Worm (Caenorhabditis elegans) whole organism, L4 larva: ENCODE data around the gene F22F7.3.

ENCODE experiments used
- F37D6.2 ChIP-seq: sonication (generic microtip); optimal IDR thresholded peaks from 2 replicates; lab custom pipeline; 2016; ENCODE audit warnings: mild to moderate bottlenecking, missing genetic modification characterization, missing compliant biosample characterization
- F49E8.2 ChIP-seq: sonication (generic microtip); optimal IDR thresholded peaks from 2 replicates; lab custom pipeline; 2016; ENCODE audit warnings: missing compliant biosample characterization, mild to moderate bottlenecking, missing genetic modification characterization, borderline replicate concordance
- R02D3.7 ChIP-seq: fragments of 150-350 bp; sonication (generic microtip); optimal IDR thresholded peaks from 3 replicates; lab custom pipeline; 2014; ENCODE audit warnings: missing biosample characterization, missing genetic modification characterization
- Y75B8A.6 ChIP-seq: fragments of 200-800 bp; sonication (Bioruptor generic); IDR thresholded peaks from 2 replicates; pipeline ENCODE4 v1.3.6; 2022; ENCODE audit warnings: missing genetic modification reagents, missing genetic modification characterization, missing compliant biosample characterization
- ZK546.5 ChIP-seq, 2 experiments: sonication (generic microtip); optimal IDR thresholded peaks; 2 replicates each; lab custom pipeline; 2017; ENCODE audit warnings: missing biosample characterization in 2 of 2, missing genetic modification characterization in 2 of 2
- ama-1 ChIP-seq: fragments of 150-350 bp; optimal IDR thresholded peaks from 2 replicates; lab custom pipeline; 2014; ENCODE audit warnings: inconsistent platforms, mixed read lengths
- ceh-62 ChIP-seq: sonication (generic microtip); optimal IDR thresholded peaks from 2 replicates; lab custom pipeline; 2017; ENCODE audit warnings: missing biosample characterization, missing genetic modification characterization
- ces-1 ChIP-seq: fragments of 150-350 bp; sonication (generic microtip); optimal IDR thresholded peaks from 4 replicates; lab custom pipeline; 2014; ENCODE audit warnings: missing biosample characterization, missing genetic modification reagents, missing genetic modification characterization
- daf-12 ChIP-seq: fragments of 150-350 bp; optimal IDR thresholded peaks from 2 replicates; lab custom pipeline; 2014; ENCODE audit warnings: missing biosample characterization, missing genetic modification reagents, missing genetic modification characterization
- daf-16 ChIP-seq, 3 experiments: sonication (generic microtip); optimal IDR thresholded peaks; 2 replicates each; lab custom pipeline; 2016 to 2017; ENCODE audit warnings: missing genetic modification characterization in 3 of 3, missing genetic modification reagents in 3 of 3, mild to moderate bottlenecking in 2 of 3, missing compliant biosample characterization in 2 of 3, missing biosample characterization in 1 of 3, moderate library complexity in 1 of 3
- dmd-8 ChIP-seq: fragments of 200-800 bp; sonication (Bioruptor generic); IDR thresholded peaks from 2 replicates; pipeline ENCODE4 v1.3.6; 2022; ENCODE audit warnings: missing genetic modification characterization, missing compliant biosample characterization
- dmd-9 ChIP-seq: fragments of 200-800 bp; sonication (Bioruptor generic); IDR thresholded peaks from 2 replicates; pipeline ENCODE4 v1.3.6; 2022; ENCODE audit warnings: missing genetic modification reagents, missing genetic modification characterization, missing compliant biosample characterization
- dpl-1 ChIP-seq: fragments of 150-350 bp; optimal IDR thresholded peaks from 2 replicates; lab custom pipeline; 2014; ENCODE audit warnings: missing biosample characterization, missing genetic modification reagents, missing genetic modification characterization
- egl-27 ChIP-seq: sonication (generic microtip); optimal IDR thresholded peaks from 3 replicates; lab custom pipeline; 2017; ENCODE audit warnings: missing biosample characterization, missing genetic modification reagents, missing genetic modification characterization
- hif-1 ChIP-seq, 2 experiments: sonication (generic microtip); optimal IDR thresholded peaks; 2 replicates each; lab custom pipeline; 2016 to 2017; ENCODE audit warnings: missing compliant biosample characterization in 2 of 2, missing genetic modification characterization in 2 of 2, missing genetic modification reagents in 2 of 2, missing genotype in 2 of 2, mild to moderate bottlenecking in 1 of 2
- hlh-11 ChIP-seq: fragments of 200-800 bp; sonication (Bioruptor generic); optimal IDR thresholded peaks from 2 replicates; lab custom pipeline; 2018; ENCODE audit warnings: mild to moderate bottlenecking, missing genetic modification characterization, missing compliant biosample characterization
- hmg-1.1 ChIP-seq: fragments of 200-800 bp; sonication (Bioruptor generic); IDR thresholded peaks from 2 replicates; pipeline ENCODE4 v1.3.6; 2022; ENCODE audit warnings: missing genetic modification reagents, missing genetic modification characterization, missing compliant biosample characterization
- lim-7 ChIP-seq: fragments of 200-800 bp; sonication (Bioruptor generic); IDR thresholded peaks from 2 replicates; pipeline ENCODE4 v1.3.6; 2022; ENCODE audit warnings: missing genetic modification characterization, missing compliant biosample characterization
- lin-1 ChIP-seq: fragments of 200-800 bp; sonication (Bioruptor generic); IDR thresholded peaks from 2 replicates; pipeline ENCODE4 v1.3.6; 2022; ENCODE audit warnings: missing genetic modification reagents, missing genetic modification characterization, missing compliant biosample characterization
- lin-13 ChIP-seq: fragments of 150-350 bp; optimal IDR thresholded peaks from 2 replicates; lab custom pipeline; 2014; ENCODE audit warnings: missing biosample characterization, missing genetic modification reagents, missing genetic modification characterization
- lin-29 ChIP-seq: fragments of 200-800 bp; sonication (Bioruptor generic); IDR thresholded peaks from 2 replicates; pipeline ENCODE4 v1.3.6; 2022; ENCODE audit warnings: missing genetic modification reagents, missing genetic modification characterization, missing compliant biosample characterization
- lin-39 ChIP-seq: fragments of 150-350 bp; optimal IDR thresholded peaks from 2 replicates; lab custom pipeline; 2014; ENCODE audit warnings: missing biosample characterization, missing genetic modification reagents, missing genetic modification characterization
- lsy-2 ChIP-seq, 2 experiments: fragments of 150-350 bp in 1 of 2; sonication (generic microtip) in 1 of 2; optimal IDR thresholded peaks; 2 replicates each; lab custom pipeline; 2014 to 2017; ENCODE audit warnings: missing biosample characterization in 2 of 2, missing genetic modification characterization in 2 of 2
- madf-9 ChIP-seq: fragments of 200-800 bp; sonication (Bioruptor generic); conservative IDR thresholded peaks from 2 replicates; pipeline ENCODE4 v1.3.6; 2022; ENCODE audit warnings: missing genetic modification reagents, missing genetic modification characterization, missing compliant biosample characterization
- nhr-11 ChIP-seq: fragments of 150-350 bp; optimal IDR thresholded peaks from 2 replicates; lab custom pipeline; 2014; ENCODE audit warnings: missing biosample characterization, missing genetic modification characterization
- nhr-25 ChIP-seq: sonication (generic microtip); optimal IDR thresholded peaks from 2 replicates; lab custom pipeline; 2017; ENCODE audit warnings: missing genetic modification characterization, mild to moderate bottlenecking, missing compliant biosample characterization, antibody characterized with exemption, moderate library complexity, borderline replicate concordance; ENCODE audit not compliant: insufficient read depth
- nhr-28 ChIP-seq: fragments of 150-350 bp; optimal IDR thresholded peaks from 2 replicates; lab custom pipeline; 2014; ENCODE audit warnings: missing biosample characterization, missing genetic modification characterization
- nhr-6 ChIP-seq: fragments of 150-350 bp; optimal IDR thresholded peaks from 2 replicates; lab custom pipeline; 2014; ENCODE audit warnings: missing biosample characterization, missing genetic modification characterization
- nhr-76 ChIP-seq: fragments of 150-350 bp; optimal IDR thresholded peaks from 2 replicates; lab custom pipeline; 2014; ENCODE audit warnings: missing biosample characterization, missing genetic modification characterization
- php-3 ChIP-seq: fragments of 200-800 bp; sonication (Bioruptor generic); IDR thresholded peaks from 2 replicates; pipeline ENCODE4 v1.3.6; 2022; ENCODE audit warnings: missing genetic modification reagents, missing genetic modification characterization, missing compliant biosample characterization
- pqm-1 ChIP-seq: sonication (generic microtip); optimal IDR thresholded peaks from 2 replicates; lab custom pipeline; 2017; ENCODE audit warnings: missing biosample characterization, missing genetic modification characterization
- sdz-12 ChIP-seq: fragments of 200-800 bp; sonication (Bioruptor generic); optimal IDR thresholded peaks from 2 replicates; lab custom pipeline; 2018; ENCODE audit warnings: mild to moderate bottlenecking, missing genetic modification characterization, missing compliant biosample characterization
- set-16 ChIP-seq: fragments of 200-800 bp; sonication (Bioruptor generic); IDR thresholded peaks from 2 replicates; pipeline ENCODE4 v1.3.6; 2022; ENCODE audit warnings: missing genetic modification reagents, missing genetic modification characterization, missing compliant biosample characterization
- snpc-1.2 ChIP-seq: fragments of 200-800 bp; sonication (Bioruptor generic); IDR thresholded peaks from 2 replicates; pipeline ENCODE4 v1.3.6; 2022; ENCODE audit warnings: missing genetic modification reagents, missing genetic modification characterization, missing compliant biosample characterization
- snpc-4 ChIP-seq: fragments of 150-350 bp; optimal IDR thresholded peaks from 2 replicates; lab custom pipeline; 2014; ENCODE audit warnings: missing biosample characterization, missing genetic modification characterization
- spr-1 ChIP-seq: sonication (generic microtip); optimal IDR thresholded peaks from 2 replicates; lab custom pipeline; 2016; ENCODE audit warnings: mild to moderate bottlenecking, missing genetic modification characterization, missing compliant biosample characterization
- unc-39 ChIP-seq: sonication (generic microtip); optimal IDR thresholded peaks from 2 replicates; lab custom pipeline; 2017; ENCODE audit warnings: missing biosample characterization, missing genetic modification characterization
- zfp-3 ChIP-seq: fragments of 200-800 bp; sonication (Bioruptor generic); conservative IDR thresholded peaks from 2 replicates; pipeline ENCODE4 v1.3.6; 2022; ENCODE audit warnings: missing genetic modification reagents, missing genetic modification characterization, missing compliant biosample characterization
- zip-11 ChIP-seq: fragments of 200-800 bp; sonication (Bioruptor generic); IDR thresholded peaks from 2 replicates; pipeline ENCODE4 v1.3.6; 2022; ENCODE audit warnings: missing genetic modification characterization, missing compliant biosample characterization
- ztf-11 ChIP-seq: fragments of 150-350 bp; optimal IDR thresholded peaks from 2 replicates; lab custom pipeline; 2014; ENCODE audit warnings: missing biosample characterization, missing genetic modification characterization
- ztf-7 ChIP-seq: fragments of 150-350 bp; optimal IDR thresholded peaks from 2 replicates; lab custom pipeline; 2014; ENCODE audit warnings: missing biosample characterization, missing genetic modification characterization

F22F7.3 gene

ce11 chrV:2153274-2153673, 42.8 kb downstream of the F22F7.3 start, which contains the start of gene srbc-23:
Gene srbc-23 (plus strand): TSS chrV:2153574.
- TF ChIP-seq snpc-1.2 (GFP tag; lab: Robert Waterston, UW) (no peak), lsy-2 (tag; optimal IDR thresholded peaks at IDR 0.05; lab: Kevin White, UChicago) (no peak), F37D6.2 (tag; lab: Kevin White, UChicago) (no peak), daf-12 (no peak), F49E8.2 (tag; lab: Kevin White, UChicago) (no peak), lin-13 (GFP tag; lab: Kevin White, UChicago) (no peak), ZK546.5 (tag; optimal IDR thresholded peaks at IDR 0.05; lab: Kevin White, UChicago) (no peak), lin-1 (GFP tag; lab: Robert Waterston, UW) (no peak)

- TF ChIP-seq dmd-9 (GFP tag; lab: Robert Waterston, UW) (no peak), egl-27 (tag; lab: Kevin White, UChicago) (no peak), nhr-76 (tag; lab: Kevin White, UChicago) (no peak), spr-1 (tag; lab: Kevin White, UChicago) (no peak), lim-7 (GFP tag; lab: Robert Waterston, UW) (no peak), dpl-1 (no peak), dmd-8 (no peak), Y75B8A.6 (no peak), nhr-28 (tag; lab: Kevin White, UChicago) (no peak), pqm-1 (no peak), zfp-3 (no peak), hmg-1.1 (no peak), hlh-11 (tag; lab: Kevin White, UChicago) (no peak), nhr-6 (tag; lab: Kevin White, UChicago) (no peak), snpc-4 (no peak), lin-13 (GFP tag; lab: Kevin White, UChicago) (no peak)
These were observed 44.8 kb downstream of the F22F7.3 start, which contains the start of gene srbc-21 for ce11 chrV:2155232-2155631. Gene srbc-21 (plus strand): TSS chrV:2155532.

ce11 chrV:2156830-2157229, 46.4 kb downstream of the F22F7.3 start, which contains the start of gene srbc-22:
Gene srbc-22 (plus strand): TSS chrV:2157130.
- TF ChIP-seq ztf-7 (tag; lab: Kevin White, UChicago) (no peak), php-3 (no peak), F37D6.2 (tag; lab: Kevin White, UChicago) (no peak), madf-9 (GFP tag; lab: Robert Waterston, UW) (no peak), nhr-11 (tag; lab: Kevin White, UChicago) (no peak)

- TF ChIP-seq ztf-7 (tag; lab: Kevin White, UChicago) (no peak), unc-39 (tag; lab: Kevin White, UChicago) (no peak), Y75B8A.6 (no peak), daf-16 (GFP tag; optimal IDR thresholded peaks at IDR 0.05; lab: Kevin White, UChicago) (no peak), daf-16 (tag; optimal IDR thresholded peaks at IDR 0.05; lab: Kevin White, UChicago) (no peak), nhr-25 (tag; lab: Kevin White, UChicago) (no peak), ztf-11 (tag; lab: Kevin White, UChicago) (no peak), sdz-12 (no peak), ama-1 (lab: Kevin White, UChicago) (no peak), hif-1 (tag; optimal IDR thresholded peaks at IDR 0.05; lab: Kevin White, UChicago) (no peak), lin-29 (no peak), lin-39 (tag; lab: Kevin White, UChicago) (no peak), ceh-62 (no peak), set-16 (no peak), zip-11 (GFP tag; lab: Robert Waterston, UW) (no peak), ces-1 (no peak), R02D3.7 (tag; lab: Kevin White, UChicago) (no peak)
These were observed 48.9 kb downstream of the F22F7.3 start, which contains the start of gene C45H4.14 for ce11 chrV:2159331-2159730. Gene C45H4.14 (minus strand): TSS chrV:2159431.
